Fruit fly (Drosophila melanogaster): ENCODE results near the gene CG18628.

Gene CG18628

dm6 chr3L:10678545-10679067, 39.1 kb downstream of the CG18628 start (continued):
- TF ChIP-seq CG16815 (GFP tag; optimal IDR thresholded peaks at IDR 0.05) (peak; percentile 92), Aef1 (GFP tag; IDR thresholded peaks at IDR 0.05) (peak; percentile 90), CG15514 (GFP tag; optimal IDR thresholded peaks at IDR 0.05) (peak; percentile 87), sima (GFP tag; optimal IDR thresholded peaks at IDR 0.05) (peak; percentile 79), tna (GFP tag; IDR thresholded peaks at IDR 0.05; ENCODE audit: partially characterized antibody) (no peak), CG8290 (GFP tag; optimal IDR thresholded peaks at IDR 0.05) (peak; percentile 79), CG8290 (tag; optimal IDR thresholded peaks at IDR 0.05) (peak; percentile 65 to 82), CG7357 (GFP tag; IDR thresholded peaks at IDR 0.05) (peak; percentile 92), CG17912 (GFP tag; optimal IDR thresholded peaks at IDR 0.05) (peak; percentile 65), Sox102F (GFP tag; optimal IDR thresholded peaks at IDR 0.05) (peak; percentile 94), CHES-1-like (GFP tag; optimal IDR thresholded peaks at IDR 0.05) (peak; percentile 90), CG11504 (tag; optimal IDR thresholded peaks at IDR 0.05) (peak; percentile 96), CG17361 (GFP tag; IDR thresholded peaks at IDR 0.05) (peak; percentile 96), nerfin-2 (GFP tag; IDR thresholded peaks at IDR 0.05; ENCODE audit: partially characterized antibody) (no peak), H2.0 (GFP tag; IDR thresholded peaks at IDR 0.05) (peak; percentile 87), stc (GFP tag; IDR thresholded peaks at IDR 0.05) (peak; percentile 95), CG17328 (GFP tag; IDR thresholded peaks at IDR 0.05) (peak; percentile 94), nom (GFP tag; optimal IDR thresholded peaks at IDR 0.05) (peak; percentile 78), CG3838 (GFP tag; optimal IDR thresholded peaks at IDR 0.05) (peak; percentile 89), nmo (GFP tag; optimal IDR thresholded peaks at IDR 0.05) (peak; percentile 99), hb (GFP tag; IDR thresholded peaks at IDR 0.05; ENCODE audit: partially characterized antibody) (no peak), CG18599 (GFP tag; optimal IDR thresholded peaks at IDR 0.05) (peak; percentile 97), Bdp1 (GFP tag; optimal IDR thresholded peaks at IDR 0.05) (peak; percentile 68), dpn (GFP tag; optimal IDR thresholded peaks at IDR 0.05) (peak; percentile 88 to 90), Six4 (GFP tag; optimal IDR thresholded peaks at IDR 0.05) (peak; percentile 90), Drgx (GFP tag; IDR thresholded peaks at IDR 0.05) (peak; percentile 90), Hmr (GFP tag; optimal IDR thresholded peaks at IDR 0.05) (peak; percentile 98), CG9437 (GFP tag; optimal IDR thresholded peaks at IDR 0.05) (peak; percentile 93), Abd-B (GFP tag; optimal IDR thresholded peaks at IDR 0.05) (peak; percentile 94), CG9817 (tag; optimal IDR thresholded peaks at IDR 0.05) (peak; percentile 95), Bgb (GFP tag; IDR thresholded peaks at IDR 0.05; ENCODE audit: partially characterized antibody) (no peak), luna (GFP tag; optimal IDR thresholded peaks at IDR 0.05) (peak; percentile 20), phol (tag; optimal IDR thresholded peaks at IDR 0.05) (peak; percentile 94), CG13287 (GFP tag; IDR thresholded peaks at IDR 0.05; ENCODE audit: partially characterized antibody) (no peak), CG2120 (GFP tag; optimal IDR thresholded peaks at IDR 0.05) (peak; percentile 96), ac (GFP tag; optimal IDR thresholded peaks at IDR 0.05) (peak; percentile 71), CG10959 (GFP tag; IDR thresholded peaks at IDR 0.05) (peak; percentile 69; the same call in 1 of the 2 replicates), Ets97D (GFP tag; optimal IDR thresholded peaks at IDR 0.05) (peak; percentile 68), ap (GFP tag; IDR thresholded peaks at IDR 0.05) (peak; percentile 93), dm (GFP tag; optimal IDR thresholded peaks at IDR 0.05) (peak; percentile 79), az2 (GFP tag; optimal IDR thresholded peaks at IDR 0.05) (peak; percentile 90), bsh (GFP tag; optimal IDR thresholded peaks at IDR 0.05) (peak; percentile 76 to 91), YL-1 (GFP tag; optimal IDR thresholded peaks at IDR 0.05) (peak; percentile 89), pita (GFP tag; optimal IDR thresholded peaks at IDR 0.05) (no peak), chinmo (GFP tag; IDR thresholded peaks at IDR 0.05; ENCODE audit: partially characterized antibody) (peak; percentile 93), wek (GFP tag; optimal IDR thresholded peaks at IDR 0.05) (peak; percentile 79), cad (GFP tag; optimal IDR thresholded peaks at IDR 0.05) (no peak), CG34422 (GFP tag; IDR thresholded peaks at IDR 0.05) (peak; percentile 94), CG34224 (GFP tag; IDR thresholded peaks at IDR 0.05; ENCODE audit: partially characterized antibody) (peak; percentile 34; the same call in 1 of the 3 replicates), zfh1 (GFP tag; IDR thresholded peaks at IDR 0.05) (peak; percentile 87)
